Fruit fly (Drosophila melanogaster) whole organism, embryonic: ENCODE measurements around the gene trbd.

Experiments used
- CG10654 ChIP-seq: fragments of 200-800 bp; sonication (Bioruptor generic); optimal IDR thresholded peaks from 2 replicates; lab custom pipeline; 2016; ENCODE audit warnings: missing biosample characterization, missing genetic modification characterization
- CG11093 ChIP-seq: fragments of 200-800 bp; sonication (Bioruptor generic); IDR thresholded peaks from 3 replicates; pipeline ENCODE4 v1.3.6; 2022; ENCODE audit warnings: missing biosample characterization, missing genetic modification characterization
- CG12071 ChIP-seq: fragments of 200-800 bp; sonication (Bioruptor generic); optimal IDR thresholded peaks from 3 replicates; lab custom pipeline; 2018; ENCODE audit warnings: missing biosample characterization, mild to moderate bottlenecking, missing genetic modification characterization
- CG12219 ChIP-seq: fragments of 200-800 bp; sonication (Bioruptor generic); optimal IDR thresholded peaks from 3 replicates; lab custom pipeline; 2018; ENCODE audit warnings: missing biosample characterization, mild to moderate bottlenecking, missing genetic modification characterization
- CG12236 ChIP-seq: fragments of 200-800 bp; sonication (Bioruptor generic); optimal IDR thresholded peaks from 2 replicates; lab custom pipeline; 2016; ENCODE audit warnings: missing biosample characterization, missing genetic modification characterization
- CG12391 ChIP-seq: fragments of 200-800 bp; sonication (Bioruptor generic); optimal IDR thresholded peaks from 3 replicates; lab custom pipeline; 2018; ENCODE audit warnings: missing biosample characterization, mild to moderate bottlenecking, missing genetic modification characterization, moderate library complexity
- CG12744 ChIP-seq: fragments of 200-800 bp; sonication (Bioruptor generic); optimal IDR thresholded peaks from 2 replicates; lab custom pipeline; 2016; ENCODE audit warnings: missing biosample characterization, missing genetic modification characterization
- CG12942 ChIP-seq: fragments of 200-800 bp; sonication (Bioruptor generic); optimal IDR thresholded peaks from 3 replicates; lab custom pipeline; 2016; ENCODE audit warnings: missing biosample characterization, missing genetic modification characterization
- CG13123 ChIP-seq: fragments of 200-800 bp; sonication (Bioruptor generic); optimal IDR thresholded peaks from 2 replicates; lab custom pipeline; 2016; ENCODE audit warnings: missing biosample characterization, missing genetic modification characterization
- CG13775 ChIP-seq: fragments of 200-800 bp; sonication (Bioruptor generic); optimal IDR thresholded peaks from 3 replicates; lab custom pipeline; 2017; ENCODE audit warnings: missing biosample characterization, mild to moderate bottlenecking, missing genetic modification characterization
- CG14441 ChIP-seq: fragments of 200-800 bp; sonication (Bioruptor generic); IDR thresholded peaks from 2 replicates; pipeline ENCODE4 v1.3.6; 2022; ENCODE audit warnings: missing biosample characterization, missing genetic modification characterization
- CG15601 ChIP-seq: fragments of 200-800 bp; sonication (Bioruptor generic); optimal IDR thresholded peaks from 3 replicates; lab custom pipeline; 2019; ENCODE audit warnings: missing biosample characterization, mild to moderate bottlenecking, missing genetic modification characterization, moderate library complexity
- CG15696 ChIP-seq: fragments of 200-800 bp; sonication (Bioruptor generic); optimal IDR thresholded peaks from 2 replicates; lab custom pipeline; 2019; ENCODE audit warnings: missing biosample characterization, mild to moderate bottlenecking, missing genetic modification characterization, moderate library complexity
- CG17612 ChIP-seq: fragments of 200-800 bp; sonication (Bioruptor generic); IDR thresholded peaks from 2 replicates; pipeline ENCODE4 v1.3.6; 2022; ENCODE audit warnings: missing biosample characterization, missing genetic modification characterization
- CG2678 ChIP-seq: fragments of 200-800 bp; sonication (Bioruptor generic); optimal IDR thresholded peaks from 3 replicates; lab custom pipeline; 2019; ENCODE audit warnings: missing biosample characterization, mild to moderate bottlenecking, missing genetic modification characterization, moderate library complexity
- CG31388 ChIP-seq: fragments of 200-800 bp; sonication (Bioruptor generic); optimal IDR thresholded peaks from 2 replicates; lab custom pipeline; 2016; ENCODE audit warnings: missing biosample characterization, missing genetic modification characterization
- CG3838 ChIP-seq: fragments of 200-800 bp; sonication (Bioruptor generic); optimal IDR thresholded peaks from 3 replicates; lab custom pipeline; 2016; ENCODE audit warnings: missing biosample characterization, missing genetic modification characterization
- CG3847 ChIP-seq: fragments of 200-800 bp; sonication (Bioruptor generic); IDR thresholded peaks from 2 replicates; pipeline ENCODE4 v1.3.6; 2022; ENCODE audit warnings: missing biosample characterization, missing genetic modification characterization
- CG42726 ChIP-seq: fragments of 200-800 bp; sonication (Bioruptor generic); IDR thresholded peaks from 2 replicates; pipeline ENCODE4 v1.3.6; 2022; ENCODE audit warnings: missing biosample characterization, missing genetic modification characterization; ENCODE audit not compliant: partially characterized antibody
- CG6683 ChIP-seq: fragments of 200-800 bp; sonication (Bioruptor generic); optimal IDR thresholded peaks from 2 replicates; lab custom pipeline; 2017; ENCODE audit warnings: missing biosample characterization, mild to moderate bottlenecking, missing genetic modification characterization, missing genetic modification reagents
- CG7372 ChIP-seq: fragments of 200-800 bp; sonication (Bioruptor generic); IDR thresholded peaks from 2 replicates; pipeline ENCODE4 v1.3.6; 2022; ENCODE audit warnings: missing biosample characterization, missing genetic modification characterization
- CG7786 ChIP-seq: fragments of 200-800 bp; sonication (Bioruptor generic); optimal IDR thresholded peaks from 2 replicates; lab custom pipeline; 2016; ENCODE audit warnings: missing biosample characterization, missing genetic modification characterization
- CG8281 ChIP-seq: fragments of 200-800 bp; sonication (Bioruptor generic); optimal IDR thresholded peaks from 2 replicates; lab custom pipeline; 2018; ENCODE audit warnings: missing biosample characterization, mild to moderate bottlenecking, missing genetic modification characterization, moderate library complexity
- CG9215 ChIP-seq: fragments of 200-800 bp; sonication (Bioruptor generic); IDR thresholded peaks from 2 replicates; pipeline ENCODE4 v1.3.6; 2022; ENCODE audit warnings: missing biosample characterization, missing genetic modification characterization
- CG9609 ChIP-seq: fragments of 200-800 bp; sonication (Bioruptor generic); optimal IDR thresholded peaks from 3 replicates; lab custom pipeline; 2016; ENCODE audit warnings: missing biosample characterization, missing genetic modification characterization
- Elba2 ChIP-seq: fragments of 200-800 bp; sonication (Bioruptor generic); optimal IDR thresholded peaks from 3 replicates; lab custom pipeline; 2016; ENCODE audit warnings: missing biosample characterization, missing genetic modification characterization
- Fer1 ChIP-seq: fragments of 200-800 bp; sonication (Bioruptor generic); optimal IDR thresholded peaks from 2 replicates; lab custom pipeline; 2017; ENCODE audit warnings: missing biosample characterization, mild to moderate bottlenecking, missing genetic modification characterization
- HLH3B ChIP-seq: fragments of 200-800 bp; sonication (Bioruptor generic); IDR thresholded peaks from 2 replicates; pipeline ENCODE4 v1.3.6; 2022; ENCODE audit warnings: missing biosample characterization, missing genetic modification characterization
- HLH54F ChIP-seq: fragments of 200-800 bp; sonication (Bioruptor generic); optimal IDR thresholded peaks from 3 replicates; lab custom pipeline; 2016; ENCODE audit warnings: missing biosample characterization, missing genetic modification characterization
- Hmr ChIP-seq: fragments of 200-800 bp; sonication (Bioruptor generic); optimal IDR thresholded peaks from 3 replicates; lab custom pipeline; 2017; ENCODE audit warnings: mild to moderate bottlenecking, missing biosample characterization, missing genetic modification reagents, missing genetic modification characterization
- Mrtf ChIP-seq: fragments of 200-800 bp; sonication (Bioruptor generic); IDR thresholded peaks from 3 replicates; pipeline ENCODE4 v1.3.6; 2022; ENCODE audit warnings: missing biosample characterization, missing genetic modification characterization
- Nf-YC ChIP-seq: fragments of 200-800 bp; optimal IDR thresholded peaks from 3 replicates; lab custom pipeline; 2019; ENCODE audit warnings: missing biosample characterization, mild to moderate bottlenecking, missing genetic modification characterization, moderate library complexity
- Pdp1 ChIP-seq, 2 experiments: fragments of 200-800 bp; sonication (Bioruptor generic); optimal IDR thresholded peaks; 3 replicates each; lab custom pipeline; 2016; ENCODE audit warnings: missing biosample characterization in 2 of 2, missing genetic modification characterization in 2 of 2, mild to moderate bottlenecking in 1 of 2, moderate library complexity in 1 of 2
- Side ChIP-seq: fragments of 200-800 bp; sonication (Bioruptor generic); optimal IDR thresholded peaks from 2 replicates; lab custom pipeline; 2016; ENCODE audit warnings: missing biosample characterization, missing genetic modification characterization
- Ssrp ChIP-seq: fragments of 200-800 bp; sonication (Bioruptor generic); optimal IDR thresholded peaks from 2 replicates; lab custom pipeline; 2018; ENCODE audit warnings: missing biosample characterization, mild to moderate bottlenecking, missing genetic modification characterization, moderate library complexity
- Tbp ChIP-seq: fragments of >200 bp; optimal IDR thresholded peaks from 2 replicates; lab custom pipeline; 2018; ENCODE audit warnings: missing biosample characterization, missing genetic modification characterization
- Vsx1 ChIP-seq: fragments of 200-800 bp; sonication (Bioruptor generic); optimal IDR thresholded peaks from 2 replicates; lab custom pipeline; 2017; ENCODE audit warnings: missing biosample characterization, mild to moderate bottlenecking, missing genetic modification characterization, missing genetic modification reagents
- caup ChIP-seq: fragments of 200-800 bp; sonication (Bioruptor generic); optimal IDR thresholded peaks from 3 replicates; lab custom pipeline; 2017; ENCODE audit warnings: missing biosample characterization, mild to moderate bottlenecking, missing genetic modification characterization, moderate library complexity; ENCODE audit not compliant: severe bottlenecking
- crc ChIP-seq: fragments of 200-800 bp; sonication (Bioruptor generic); optimal IDR thresholded peaks from 2 replicates; lab custom pipeline; 2016; ENCODE audit warnings: missing biosample characterization, missing genetic modification characterization
- da ChIP-seq: fragments of 200-800 bp; sonication (Bioruptor generic); optimal IDR thresholded peaks from 2 replicates; lab custom pipeline; 2016; ENCODE audit warnings: missing biosample characterization, missing genetic modification characterization
- en ChIP-seq: fragments of 200-800 bp; sonication (Bioruptor generic); optimal IDR thresholded peaks from 2 replicates; lab custom pipeline; 2016; ENCODE audit warnings: missing biosample characterization, missing genetic modification characterization
- fd64A ChIP-seq: fragments of 200-800 bp; sonication (Bioruptor generic); optimal IDR thresholded peaks from 3 replicates; lab custom pipeline; 2018; ENCODE audit warnings: missing biosample characterization, mild to moderate bottlenecking, missing genetic modification characterization
- insv ChIP-seq, 2 experiments: fragments of 200-800 bp; sonication (Bioruptor generic); optimal IDR thresholded peaks; 3 replicates each; lab custom pipeline; 2016 to 2018; ENCODE audit warnings: missing biosample characterization in 2 of 2, missing genetic modification characterization in 2 of 2
- lilli ChIP-seq: fragments of 200-800 bp; sonication (Bioruptor generic); optimal IDR thresholded peaks from 3 replicates; lab custom pipeline; 2016; ENCODE audit warnings: missing biosample characterization, missing genetic modification characterization
- maf-S ChIP-seq: fragments of 200-800 bp; sonication (Bioruptor generic); optimal IDR thresholded peaks from 2 replicates; lab custom pipeline; 2016; ENCODE audit warnings: missing biosample characterization, missing genetic modification characterization
- nerfin-1 ChIP-seq: fragments of 200-800 bp; sonication (Bioruptor generic); optimal IDR thresholded peaks from 3 replicates; lab custom pipeline; 2019; ENCODE audit warnings: missing biosample characterization, mild to moderate bottlenecking, missing genetic modification characterization, moderate library complexity
- nerfin-2 ChIP-seq: fragments of 200-800 bp; sonication (Bioruptor generic); IDR thresholded peaks from 2 replicates; pipeline ENCODE4 v1.3.6; 2022; ENCODE audit warnings: missing biosample characterization, missing genetic modification characterization; ENCODE audit not compliant: partially characterized antibody
- scrt ChIP-seq: fragments of 200-800 bp; sonication (Bioruptor generic); optimal IDR thresholded peaks from 2 replicates; lab custom pipeline; 2018; ENCODE audit warnings: missing biosample characterization, mild to moderate bottlenecking, missing genetic modification characterization, moderate library complexity
- slou ChIP-seq: fragments of 200-800 bp; sonication (Bioruptor generic); optimal IDR thresholded peaks from 3 replicates; lab custom pipeline; 2016; ENCODE audit warnings: missing biosample characterization, missing genetic modification characterization
- zen ChIP-seq: fragments of 200-800 bp; sonication (Bioruptor generic); optimal IDR thresholded peaks from 3 replicates; lab custom pipeline; 2018; ENCODE audit warnings: missing biosample characterization, mild to moderate bottlenecking, missing genetic modification characterization, moderate library complexity

The trbd gene

dm6 chr3R:9677734-9678341 lies 33.0 kb downstream of the trbd start, which contains the start of gene p23 (continued):
- TF ChIP-seq crc (GFP tag; lab: Kevin White, UChicago) = no peak
- TF ChIP-seq CG42726 (GFP tag; lab: Robert Waterston, UW) = peak; percentile 26; the same call in 1 of the 2 replicates
- peak; percentile 75 for TF ChIP-seq CG15601 (tag; lab: Kevin White, UChicago)
- no peak for TF ChIP-seq scrt (GFP tag; lab: Kevin White, UChicago)
- no peak for TF ChIP-seq CG9215 (GFP tag; lab: Robert Waterston, UW)
- no peak for TF ChIP-seq en (GFP tag; lab: Kevin White, UChicago)
- no peak for TF ChIP-seq CG7786 (GFP tag; lab: Kevin White, UChicago)
- no peak for TF ChIP-seq HLH3B (GFP tag; lab: Robert Waterston, UW)
- no peak for TF ChIP-seq CG15696 (tag; lab: Kevin White, UChicago)
- TF ChIP-seq CG17612 (GFP tag; lab: Robert Waterston, UW) = no peak
- TF ChIP-seq Nf-YC (tag; lab: Kevin White, UChicago) = no peak
- no peak for TF ChIP-seq caup (GFP tag; lab: Kevin White, UChicago)
- TF ChIP-seq CG2678 (tag; lab: Kevin White, UChicago) = no peak
- no peak for TF ChIP-seq CG12071 (GFP tag; lab: Kevin White, UChicago)
- no peak for TF ChIP-seq CG31388 (GFP tag; lab: Kevin White, UChicago)
- no peak for TF ChIP-seq CG12744 (GFP tag; lab: Kevin White, UChicago)
- no peak for TF ChIP-seq Mrtf (GFP tag; lab: Robert Waterston, UW)
- peak; percentile 8 for TF ChIP-seq Side
- no peak for TF ChIP-seq CG10654 (GFP tag; lab: Kevin White, UChicago)
- no peak for TF ChIP-seq maf-S (GFP tag; lab: Kevin White, UChicago)
- no peak for TF ChIP-seq fd64A (GFP tag; lab: Kevin White, UChicago)
- no peak for TF ChIP-seq lilli (GFP tag; lab: Kevin White, UChicago)
- TF ChIP-seq CG7372 = no peak
- no peak for TF ChIP-seq Ssrp (tag; lab: Kevin White, UChicago)
- peak; percentile 30 for TF ChIP-seq CG12391 (tag; lab: Kevin White, UChicago)
- TF ChIP-seq CG12219 (GFP tag; lab: Kevin White, UChicago) = no peak
- no peak for TF ChIP-seq da
- TF ChIP-seq CG6683 = no peak
- TF ChIP-seq CG9609 (GFP tag; lab: Kevin White, UChicago) = no peak
- TF ChIP-seq Hmr (GFP tag; lab: Kevin White, UChicago) = peak; percentile 66
- peak in 1 of 2 experiments; percentile 29 for TF ChIP-seq insv (GFP tag; optimal IDR thresholded peaks at IDR 0.05; lab: Kevin White, UChicago)
- TF ChIP-seq HLH54F (GFP tag; lab: Kevin White, UChicago) = no peak
- no peak for TF ChIP-seq CG14441 (GFP tag; lab: Robert Waterston, UW)
- 0 out of 2 replicates have a peak, but pooled peaks have one; percentile 50 for TF ChIP-seq nerfin-2 (GFP tag; lab: Robert Waterston, UW)
- TF ChIP-seq Pdp1 (GFP tag; optimal IDR thresholded peaks at IDR 0.05; lab: Kevin White, UChicago) = peak in 1 of 2 experiments; percentile 86
- TF ChIP-seq CG8281 (tag; lab: Kevin White, UChicago) = no peak
- TF ChIP-seq CG3847 (GFP tag; lab: Robert Waterston, UW) = peak; percentile 81
- no peak for TF ChIP-seq CG3838 (GFP tag; lab: Kevin White, UChicago)
- no peak for TF ChIP-seq Fer1 (GFP tag; lab: Kevin White, UChicago)
- no peak for TF ChIP-seq CG13775
- no peak for TF ChIP-seq Tbp (GFP tag; lab: Kevin White, UChicago)
- TF ChIP-seq CG11093 (GFP tag; lab: Robert Waterston, UW) = no peak
- no peak for TF ChIP-seq Vsx1 (GFP tag; lab: Kevin White, UChicago)
- peak; percentile 84 for TF ChIP-seq nerfin-1 (tag; lab: Kevin White, UChicago)
- no peak for TF ChIP-seq slou (GFP tag; lab: Kevin White, UChicago)
- no peak for TF ChIP-seq zen (tag; lab: Kevin White, UChicago)
- no peak for TF ChIP-seq Elba2
- no peak for TF ChIP-seq CG12236 (GFP tag; lab: Kevin White, UChicago)
- no peak for TF ChIP-seq CG13123 (GFP tag; lab: Kevin White, UChicago)
- TF ChIP-seq CG12942 (GFP tag; lab: Kevin White, UChicago) = no peak
